Fruit fly (Drosophila melanogaster) whole organism: ENCODE data around the gene eIF3l.

Experiments
- CG8478 ChIP-seq: fragments of >200 bp; optimal IDR thresholded peaks from 2 replicates; lab custom pipeline; 2018; ENCODE audit warnings: inconsistent platforms
- Dll ChIP-seq: fragments of >200 bp; optimal IDR thresholded peaks from 2 replicates; lab custom pipeline; 2017
- EcR ChIP-seq, 2 experiments: fragments of >200 bp; optimal IDR thresholded peaks; 2 replicates each; lab custom pipeline; 2017; ENCODE audit warnings: missing biosample characterization in 2 of 2, missing genetic modification characterization in 2 of 2, missing genetic modification reagents in 2 of 2
- pan ChIP-seq: fragments of >200 bp; optimal IDR thresholded peaks from 2 replicates; lab custom pipeline; 2017
- psq ChIP-seq: fragments of >200 bp; optimal IDR thresholded peaks from 2 replicates; lab custom pipeline; 2017
- usp ChIP-seq: fragments of >200 bp; optimal IDR thresholded peaks from 2 replicates; lab custom pipeline; 2017; ENCODE audit warnings: missing biosample characterization, missing genetic modification characterization, mixed read lengths

The eIF3l gene

DNA sequence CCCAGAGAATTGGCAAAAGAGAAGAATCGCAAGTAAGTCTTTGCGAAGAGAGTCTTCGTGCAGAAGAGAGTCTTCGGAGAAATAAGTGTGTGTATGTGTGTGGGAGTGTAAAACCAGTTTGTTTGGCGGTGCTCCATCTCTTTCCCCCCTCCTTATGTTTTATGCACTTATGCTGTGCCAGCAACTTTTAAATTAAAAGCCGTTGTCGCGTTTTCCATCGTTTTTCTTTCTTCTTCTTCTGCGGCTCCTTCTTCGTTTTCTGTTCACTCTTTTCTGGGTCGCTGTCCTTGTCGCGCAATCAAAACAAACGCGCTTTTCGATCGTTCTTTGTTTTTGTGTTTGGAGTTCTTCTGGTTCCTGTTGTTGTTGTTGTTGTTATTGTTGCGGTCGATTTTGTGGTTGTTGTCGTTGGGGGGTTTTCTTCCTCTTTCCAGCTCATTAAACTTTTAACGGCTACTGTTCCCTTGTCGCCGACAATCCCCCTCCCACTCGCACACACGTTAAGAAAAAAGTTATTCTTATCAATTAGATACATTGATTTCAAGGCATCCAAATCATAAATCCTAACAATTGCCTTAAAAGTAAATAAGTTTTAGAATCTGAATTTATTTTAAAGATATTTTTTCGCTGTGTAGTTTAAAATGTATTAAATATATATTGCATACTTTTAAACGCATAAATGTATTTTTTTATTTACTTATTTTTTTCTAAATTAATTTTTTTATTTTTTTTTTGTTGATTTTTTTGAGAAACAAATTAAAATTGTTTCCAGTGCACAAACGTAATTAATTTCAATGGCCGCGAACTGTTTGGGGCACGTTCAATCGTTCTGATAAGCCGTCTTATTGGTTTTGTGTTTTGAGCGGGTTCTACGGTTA, 34.6 kb downstream of the eIF3l start:
- TF ChIP-seq usp (GFP tag; lab: Kevin White, UChicago) (no peak), CG8478 (lab: Kevin White, UChicago) (no peak), psq (lab: Kevin White, UChicago) (no peak), pan (no peak), EcR (GFP tag; optimal IDR thresholded peaks at IDR 0.05; lab: Kevin White, UChicago) (peak in 1 of 2 experiments; percentile 77)

DNA sequence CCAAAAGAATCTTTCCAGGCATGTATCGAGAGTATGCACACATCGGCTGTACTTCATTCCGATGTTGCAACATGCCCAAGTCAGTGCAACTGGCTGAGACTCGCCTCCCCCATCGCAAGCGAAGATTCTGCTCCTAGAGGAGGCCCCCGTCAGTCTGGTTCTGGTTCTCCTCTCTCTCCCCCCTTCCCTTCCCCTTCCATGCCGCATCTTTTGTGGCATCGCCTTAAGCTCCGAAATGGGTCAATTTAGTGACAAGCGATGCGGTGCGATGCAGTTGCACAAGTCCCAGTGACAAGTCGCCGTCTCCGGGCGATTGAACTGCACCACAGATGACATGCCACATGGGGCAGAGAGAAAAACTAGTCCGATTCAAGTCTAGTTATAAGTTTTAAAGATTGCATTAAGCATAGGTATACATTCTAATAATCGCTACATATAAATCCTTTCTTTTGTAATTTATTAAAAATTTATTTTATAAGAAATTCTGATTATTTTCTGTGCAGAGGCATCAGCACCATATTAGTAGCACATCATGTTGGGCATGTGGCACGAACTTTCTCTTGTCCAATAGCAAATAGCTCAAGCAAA, 36.8 kb downstream of the eIF3l start:
- TF ChIP-seq psq (lab: Kevin White, UChicago) (no peak), Dll (lab: Kevin White, UChicago) (no peak), CG8478 (lab: Kevin White, UChicago) (no peak), pan (no peak), EcR (GFP tag; optimal IDR thresholded peaks at IDR 0.05; lab: Kevin White, UChicago) (no peak)

DNA sequence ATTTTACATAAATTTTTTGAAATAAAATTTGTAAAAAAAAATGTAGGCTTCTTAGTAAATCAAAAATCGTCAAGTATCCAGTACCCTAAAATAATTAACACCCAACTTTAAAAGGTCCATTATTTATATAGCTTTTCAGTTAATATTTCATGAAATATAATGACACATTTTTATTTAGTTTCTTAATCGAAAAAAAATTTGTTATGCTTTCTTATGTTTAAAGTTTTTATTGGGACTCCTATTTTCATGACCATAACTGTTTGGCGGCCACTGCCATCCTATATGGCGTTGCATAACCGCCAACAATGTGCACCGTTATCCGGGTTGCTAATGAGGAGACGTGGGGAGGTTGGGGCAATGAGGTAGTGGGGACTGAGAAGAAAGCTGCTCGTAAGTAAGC, 37.4 kb downstream of the eIF3l start:
- TF ChIP-seq psq (lab: Kevin White, UChicago) (no peak), EcR (GFP tag; optimal IDR thresholded peaks at IDR 0.05; lab: Kevin White, UChicago) (no peak), Dll (lab: Kevin White, UChicago) (no peak), usp (GFP tag; lab: Kevin White, UChicago) (no peak), pan (no peak), CG8478 (lab: Kevin White, UChicago) (no peak)

DNA sequence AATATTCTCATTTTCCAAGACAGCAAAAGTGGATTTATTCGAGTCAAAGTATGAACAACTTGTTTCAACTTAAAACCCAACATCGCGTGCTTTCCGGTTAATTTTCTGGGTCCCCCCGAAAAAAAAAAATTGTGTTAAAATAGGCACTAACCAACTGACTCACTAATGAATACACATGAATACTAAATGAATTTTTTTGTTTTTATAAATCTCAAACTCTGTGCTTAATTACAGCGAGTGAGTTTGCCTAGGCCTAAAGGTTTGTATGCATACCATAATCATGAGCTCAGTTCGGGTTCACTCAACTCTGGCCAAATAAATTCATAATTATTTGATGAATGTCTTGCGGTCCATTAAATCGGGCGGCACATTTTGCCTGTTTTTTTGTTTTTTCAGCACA, 38.5 kb downstream of the eIF3l start:
- TF ChIP-seq EcR (GFP tag; optimal IDR thresholded peaks at IDR 0.05; lab: Kevin White, UChicago) (no peak), CG8478 (lab: Kevin White, UChicago) (no peak), usp (GFP tag; lab: Kevin White, UChicago) (no peak), psq (lab: Kevin White, UChicago) (no peak)

DNA sequence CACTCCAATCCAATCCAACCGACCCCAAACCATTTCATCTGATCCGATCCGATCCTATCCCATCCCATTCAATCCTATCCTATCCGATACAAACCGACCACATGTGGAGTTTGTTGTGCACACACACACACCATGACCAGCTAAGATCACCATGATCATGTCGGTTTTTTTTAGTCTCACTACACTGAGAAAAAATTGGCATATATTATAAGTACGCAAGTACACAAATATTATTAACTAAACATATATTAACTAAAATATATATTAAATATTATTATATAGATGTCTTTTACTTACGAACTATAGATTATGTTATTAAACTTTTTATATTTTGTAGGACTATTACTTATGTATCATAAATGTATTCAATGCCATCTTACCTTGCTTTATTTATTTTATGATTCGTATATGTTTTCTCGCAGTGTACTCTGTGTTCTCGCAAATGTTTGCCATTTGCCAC, 43.9 kb downstream of the eIF3l start:
- TF ChIP-seq usp (GFP tag; lab: Kevin White, UChicago) (no peak), EcR (GFP tag; optimal IDR thresholded peaks at IDR 0.05; lab: Kevin White, UChicago) (no peak), Dll (lab: Kevin White, UChicago) (no peak), psq (lab: Kevin White, UChicago) (no peak), CG8478 (lab: Kevin White, UChicago) (no peak), pan (no peak)

DNA sequence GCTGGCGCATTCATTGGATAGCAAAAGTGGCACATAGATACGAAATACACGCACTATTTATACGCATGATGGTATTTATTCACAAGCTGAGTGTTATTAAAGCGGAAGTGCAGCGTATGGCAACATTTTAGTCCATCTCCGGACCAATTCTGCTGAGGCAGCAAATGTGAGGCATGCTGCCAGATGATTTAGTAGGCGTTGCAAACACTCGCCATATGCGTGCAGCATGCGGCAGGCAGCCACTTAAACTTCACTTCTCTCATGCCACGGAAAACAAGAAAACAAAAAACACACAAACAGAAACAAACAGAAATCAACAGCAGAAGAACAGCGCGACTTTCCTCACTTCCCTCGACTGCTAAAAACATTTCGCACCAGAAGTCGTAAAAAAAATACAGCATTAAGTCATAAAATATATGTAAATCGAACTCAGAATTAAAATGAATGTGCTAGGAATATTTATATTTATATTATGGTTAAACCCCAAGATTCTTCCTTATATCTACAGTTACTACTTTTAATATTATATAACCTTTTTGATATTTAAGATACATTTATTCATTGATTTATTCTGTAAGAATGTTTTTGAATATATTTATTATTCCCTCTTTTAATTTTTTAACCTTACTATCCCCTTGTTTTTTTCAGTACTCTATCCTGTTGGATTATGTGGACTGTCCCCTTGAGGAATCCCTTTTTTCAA, 46.4 kb downstream of the eIF3l start:
- no peak for TF ChIP-seq Dll (lab: Kevin White, UChicago)
- TF ChIP-seq psq (lab: Kevin White, UChicago) = no peak
- no peak for TF ChIP-seq pan
- no peak for TF ChIP-seq CG8478 (lab: Kevin White, UChicago)
- TF ChIP-seq usp (GFP tag; lab: Kevin White, UChicago) = no peak
- TF ChIP-seq EcR (GFP tag; optimal IDR thresholded peaks at IDR 0.05; lab: Kevin White, UChicago) = no peak

DNA sequence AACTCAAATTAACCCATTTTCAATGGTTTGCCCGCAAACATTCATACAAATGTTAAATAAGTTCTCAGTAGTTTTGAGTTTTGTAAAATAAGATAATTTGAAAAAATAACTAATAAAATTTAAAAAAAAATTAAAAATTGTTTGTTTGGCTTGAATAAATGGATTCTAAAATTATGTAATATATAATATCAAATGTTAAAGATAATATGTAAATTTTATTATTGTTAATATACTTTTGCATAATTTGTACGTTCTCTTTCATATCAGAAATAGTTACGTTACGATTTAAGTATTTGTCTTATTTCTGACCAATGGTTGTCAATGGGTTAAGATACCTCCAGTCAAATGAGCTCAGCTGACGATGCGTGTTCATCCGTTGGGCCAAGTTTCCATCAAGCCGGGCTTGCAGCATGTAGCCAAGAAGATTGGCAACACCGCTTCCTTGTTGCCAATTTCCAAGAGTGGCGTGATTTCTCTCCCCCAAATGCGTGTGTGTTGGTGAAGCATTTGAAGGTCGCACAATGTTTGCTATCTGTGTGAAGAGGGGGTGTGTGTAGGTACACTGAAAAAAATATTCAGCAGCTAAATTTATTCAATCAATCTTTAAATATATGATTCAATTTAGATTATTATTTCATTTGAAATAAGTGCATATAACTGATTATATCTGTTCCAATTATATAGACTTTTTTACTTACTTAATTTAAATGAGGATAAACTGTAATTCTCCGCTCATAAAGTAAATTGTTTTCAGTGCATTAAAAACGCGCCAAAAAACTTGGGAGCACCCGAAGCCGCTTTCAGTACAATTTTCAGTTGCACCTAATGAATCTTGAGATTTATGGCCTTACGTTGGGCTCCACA, 48.9 kb downstream of the eIF3l start:
- TF ChIP-seq pan (no peak), psq (lab: Kevin White, UChicago) (no peak), EcR (GFP tag; optimal IDR thresholded peaks at IDR 0.05; lab: Kevin White, UChicago) (no peak), CG8478 (lab: Kevin White, UChicago) (no peak)

DNA sequence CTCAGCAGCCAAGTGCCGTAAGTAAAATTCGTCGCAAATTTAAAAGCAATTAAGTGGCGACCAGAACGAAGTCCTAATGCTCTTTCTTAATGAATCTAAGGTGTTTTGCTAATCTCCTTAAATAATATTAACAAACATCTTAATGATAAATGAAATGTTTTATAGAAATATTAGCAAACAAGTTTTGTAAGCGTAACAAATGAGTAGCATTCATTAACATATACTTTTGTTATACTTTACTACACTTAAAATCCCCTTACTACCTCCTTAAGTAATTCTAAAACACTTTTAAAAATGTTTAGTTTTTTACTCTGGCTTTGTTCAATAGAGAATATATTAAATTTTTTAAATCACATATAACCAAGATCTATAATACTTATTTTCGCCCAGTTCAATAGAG, 49.9 kb downstream of the eIF3l start:
- no peak for TF ChIP-seq psq (lab: Kevin White, UChicago)
- no peak for TF ChIP-seq Dll (lab: Kevin White, UChicago)
- no peak for TF ChIP-seq usp (GFP tag; lab: Kevin White, UChicago)
- TF ChIP-seq EcR (GFP tag; optimal IDR thresholded peaks at IDR 0.05; lab: Kevin White, UChicago) = no peak
- TF ChIP-seq pan = no peak
- no peak for TF ChIP-seq CG8478 (lab: Kevin White, UChicago)
